Worm (Caenorhabditis elegans) whole organism, L2 larva: Measurements from ENCODE around the gene eri-3.

ENCODE experiments used
- C34F6.9 ChIP-seq: fragments of 150-350 bp; optimal IDR thresholded peaks from 2 replicates; lab custom pipeline; 2014; ENCODE audit warnings: missing biosample characterization, missing genetic modification characterization
- R02D3.7 ChIP-seq: fragments of 150-350 bp; optimal IDR thresholded peaks from 2 replicates; lab custom pipeline; 2014; ENCODE audit warnings: missing biosample characterization, missing genetic modification characterization
- Y55F3AM.14 ChIP-seq: fragments of 200-800 bp; sonication (Bioruptor generic); optimal IDR thresholded peaks from 2 replicates; lab custom pipeline; 2018; ENCODE audit warnings: mild to moderate bottlenecking, missing genetic modification characterization, missing compliant biosample characterization
- ZK546.5 ChIP-seq: sonication (generic microtip); optimal IDR thresholded peaks from 2 replicates; lab custom pipeline; 2017; ENCODE audit warnings: missing biosample characterization, missing genetic modification characterization
- alr-1 ChIP-seq: fragments of 150-350 bp; optimal IDR thresholded peaks from 2 replicates; lab custom pipeline; 2014; ENCODE audit warnings: missing biosample characterization, missing genetic modification characterization
- ama-1 ChIP-seq: fragments of 150-350 bp; optimal IDR thresholded peaks from 2 replicates; lab custom pipeline; 2018; ENCODE audit warnings: inconsistent platforms
- blmp-1 ChIP-seq: sonication (generic microtip); optimal IDR thresholded peaks from 2 replicates; lab custom pipeline; 2017; ENCODE audit warnings: missing genetic modification characterization, mild to moderate bottlenecking, missing compliant biosample characterization, antibody characterized with exemption, moderate library complexity; ENCODE audit not compliant: insufficient read depth
- ceh-16 ChIP-seq: fragments of 150-350 bp; optimal IDR thresholded peaks from 2 replicates; lab custom pipeline; 2014; ENCODE audit warnings: missing biosample characterization, missing genetic modification characterization
- crh-2 ChIP-seq: sonication (generic microtip); optimal IDR thresholded peaks from 2 replicates; lab custom pipeline; 2017; ENCODE audit warnings: missing biosample characterization, missing genetic modification characterization
- elt-1 ChIP-seq: fragments of 150-350 bp; optimal IDR thresholded peaks from 2 replicates; lab custom pipeline; 2014; ENCODE audit warnings: missing biosample characterization, missing genetic modification characterization
- elt-3 ChIP-seq: sonication (generic microtip); optimal IDR thresholded peaks from 2 replicates; lab custom pipeline; 2017; ENCODE audit warnings: missing biosample characterization, missing genetic modification characterization
- fos-1 ChIP-seq: fragments of 150-350 bp; optimal IDR thresholded peaks from 2 replicates; lab custom pipeline; 2014; ENCODE audit warnings: missing biosample characterization, missing genetic modification characterization
- lin-11 ChIP-seq: fragments of 150-350 bp; sonication (generic microtip); optimal IDR thresholded peaks from 2 replicates; lab custom pipeline; 2014; ENCODE audit warnings: missing biosample characterization, missing genetic modification characterization, inconsistent platforms, mixed read lengths
- lin-13 ChIP-seq: fragments of 150-350 bp; optimal IDR thresholded peaks from 2 replicates; lab custom pipeline; 2014; ENCODE audit warnings: missing biosample characterization, missing genetic modification reagents, missing genetic modification characterization
- lin-39 ChIP-seq: fragments of 150-350 bp; optimal IDR thresholded peaks from 2 replicates; lab custom pipeline; 2014; ENCODE audit warnings: missing biosample characterization, missing genetic modification reagents, missing genetic modification characterization
- lsy-2 ChIP-seq, 2 experiments: fragments of 150-350 bp in 1 of 2; sonication (generic microtip) in 1 of 2; optimal IDR thresholded peaks; 2 replicates each; lab custom pipeline; 2014 to 2017; ENCODE audit warnings: missing biosample characterization in 2 of 2, missing genetic modification characterization in 2 of 2
- mab-5 ChIP-seq: fragments of 150-350 bp; optimal IDR thresholded peaks from 2 replicates; lab custom pipeline; 2014; ENCODE audit warnings: missing biosample characterization, missing genetic modification characterization
- mbf-1 ChIP-seq: sonication (generic microtip); optimal IDR thresholded peaks from 2 replicates; lab custom pipeline; 2017; ENCODE audit warnings: missing biosample characterization, missing genetic modification characterization
- mdl-1 ChIP-seq, 2 experiments: fragments of 150-350 bp in 1 of 2; sonication (generic microtip) in 1 of 2; optimal IDR thresholded peaks; 2 replicates each; lab custom pipeline; 2017; ENCODE audit warnings: missing biosample characterization in 2 of 2, missing genetic modification characterization in 2 of 2
- nhr-10 ChIP-seq: sonication (generic microtip); optimal IDR thresholded peaks from 2 replicates; lab custom pipeline; 2017; ENCODE audit warnings: missing biosample characterization, missing genetic modification characterization
- nhr-11 ChIP-seq: fragments of 150-350 bp; optimal IDR thresholded peaks from 2 replicates; lab custom pipeline; 2014; ENCODE audit warnings: missing biosample characterization, missing genetic modification characterization
- nhr-12 ChIP-seq: fragments of 150-350 bp; optimal IDR thresholded peaks from 2 replicates; lab custom pipeline; 2014; ENCODE audit warnings: missing biosample characterization, missing genetic modification characterization
- nhr-21 ChIP-seq: fragments of 150-350 bp; optimal IDR thresholded peaks from 2 replicates; lab custom pipeline; 2014; ENCODE audit warnings: missing biosample characterization, missing genetic modification characterization
- nhr-23 ChIP-seq: fragments of 150-350 bp; optimal IDR thresholded peaks from 2 replicates; lab custom pipeline; 2014; ENCODE audit warnings: missing biosample characterization, missing genetic modification reagents, missing genetic modification characterization
- nhr-237 ChIP-seq: fragments of 150-350 bp; optimal IDR thresholded peaks from 2 replicates; lab custom pipeline; 2014; ENCODE audit warnings: missing biosample characterization, missing genetic modification characterization
- nhr-25 ChIP-seq: fragments of 150-350 bp; sonication (generic microtip); optimal IDR thresholded peaks from 3 replicates; lab custom pipeline; 2014; ENCODE audit warnings: missing biosample characterization, missing genetic modification characterization
- nhr-6 ChIP-seq: fragments of 150-350 bp; optimal IDR thresholded peaks from 2 replicates; lab custom pipeline; 2014; ENCODE audit warnings: missing biosample characterization, missing genetic modification characterization
- peb-1 ChIP-seq: fragments of 150-350 bp; optimal IDR thresholded peaks from 2 replicates; lab custom pipeline; 2014; ENCODE audit warnings: missing biosample characterization, missing genetic modification characterization
- skn-1 ChIP-seq: sonication (generic microtip); optimal IDR thresholded peaks from 2 replicates; lab custom pipeline; 2017; ENCODE audit warnings: missing biosample characterization, missing genetic modification characterization
- sma-3 ChIP-seq: sonication (generic microtip); optimal IDR thresholded peaks from 2 replicates; lab custom pipeline; 2016; ENCODE audit warnings: missing genetic modification reagents, missing genetic modification characterization, missing compliant biosample characterization
- snpc-4 ChIP-seq: fragments of 150-350 bp; optimal IDR thresholded peaks from 2 replicates; lab custom pipeline; 2014; ENCODE audit warnings: missing biosample characterization, missing genetic modification characterization
- unc-39 ChIP-seq: fragments of 150-350 bp; optimal IDR thresholded peaks from 2 replicates; lab custom pipeline; 2014; ENCODE audit warnings: missing biosample characterization, missing genetic modification characterization
- unc-55 ChIP-seq: fragments of 150-350 bp; sonication (generic microtip); optimal IDR thresholded peaks from 3 replicates; lab custom pipeline; 2014; ENCODE audit warnings: missing biosample characterization, missing genetic modification reagents, missing genetic modification characterization
- unc-62 ChIP-seq: fragments of 150-350 bp; optimal IDR thresholded peaks from 2 replicates; lab custom pipeline; 2014; ENCODE audit warnings: missing biosample characterization, missing genetic modification reagents, missing genetic modification characterization
- zag-1 ChIP-seq: fragments of 150-350 bp; optimal IDR thresholded peaks from 2 replicates; lab custom pipeline; 2014; ENCODE audit warnings: missing biosample characterization, missing genetic modification characterization
- ztf-1 ChIP-seq: fragments of 200-800 bp; sonication (Bioruptor generic); conservative IDR thresholded peaks from 2 replicates; pipeline ENCODE4 v1.3.6; 2022; ENCODE audit warnings: missing genetic modification characterization, missing compliant biosample characterization

Gene eri-3

DNA sequence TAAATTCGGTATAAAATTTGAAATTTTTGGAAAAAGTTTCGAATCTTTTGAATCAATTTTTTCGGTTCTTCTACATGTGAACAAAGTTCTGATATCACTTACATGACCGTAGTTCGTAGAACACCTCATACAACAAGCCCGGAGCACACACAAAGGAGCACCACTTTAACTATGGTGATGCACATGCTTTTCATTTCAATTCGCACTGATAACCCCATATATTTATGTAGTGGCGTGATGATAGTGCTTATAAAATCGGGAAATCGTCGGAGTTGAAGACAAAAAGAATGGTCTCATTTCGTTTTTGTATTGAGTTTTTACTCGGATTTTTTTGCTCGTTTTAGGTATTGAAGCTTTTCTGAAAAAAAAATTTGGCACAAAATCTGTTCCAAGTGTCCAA lies 17.4 kb downstream of the eri-3 start, which contains the start of gene W09B6.4:
TSS of gene W09B6.4 (minus strand) at position 151 of the 400 bp plus-strand sequence.
- TF ChIP-seq alr-1 (tag; lab: Kevin White, UChicago) (no peak), zag-1 (tag; lab: Kevin White, UChicago) (no peak), lin-11 (tag; lab: Kevin White, UChicago) (no peak), fos-1 (tag; lab: Kevin White, UChicago) (peak; percentile 18), lsy-2 (tag; optimal IDR thresholded peaks at IDR 0.05; lab: Kevin White, UChicago) (no peak), mab-5 (no peak), skn-1 (tag; lab: Kevin White, UChicago) (peak; percentile 29), R02D3.7 (tag; lab: Kevin White, UChicago) (no peak), elt-3 (tag; lab: Kevin White, UChicago) (no peak), nhr-25 (tag; lab: Kevin White, UChicago) (no peak), unc-39 (tag; lab: Kevin White, UChicago) (no peak), ceh-16 (tag; lab: Kevin White, UChicago) (no peak), nhr-11 (tag; lab: Kevin White, UChicago) (no peak), Y55F3AM.14 (GFP tag; lab: Kevin White, UChicago) (no peak), crh-2 (tag; lab: Kevin White, UChicago) (no peak), mdl-1 (tag; optimal IDR thresholded peaks at IDR 0.05; lab: Kevin White, UChicago) (peak in 1 of 2 experiments; percentile 1)
- TF ChIP-seq, all 48 proteins: peak for 3

DNA sequence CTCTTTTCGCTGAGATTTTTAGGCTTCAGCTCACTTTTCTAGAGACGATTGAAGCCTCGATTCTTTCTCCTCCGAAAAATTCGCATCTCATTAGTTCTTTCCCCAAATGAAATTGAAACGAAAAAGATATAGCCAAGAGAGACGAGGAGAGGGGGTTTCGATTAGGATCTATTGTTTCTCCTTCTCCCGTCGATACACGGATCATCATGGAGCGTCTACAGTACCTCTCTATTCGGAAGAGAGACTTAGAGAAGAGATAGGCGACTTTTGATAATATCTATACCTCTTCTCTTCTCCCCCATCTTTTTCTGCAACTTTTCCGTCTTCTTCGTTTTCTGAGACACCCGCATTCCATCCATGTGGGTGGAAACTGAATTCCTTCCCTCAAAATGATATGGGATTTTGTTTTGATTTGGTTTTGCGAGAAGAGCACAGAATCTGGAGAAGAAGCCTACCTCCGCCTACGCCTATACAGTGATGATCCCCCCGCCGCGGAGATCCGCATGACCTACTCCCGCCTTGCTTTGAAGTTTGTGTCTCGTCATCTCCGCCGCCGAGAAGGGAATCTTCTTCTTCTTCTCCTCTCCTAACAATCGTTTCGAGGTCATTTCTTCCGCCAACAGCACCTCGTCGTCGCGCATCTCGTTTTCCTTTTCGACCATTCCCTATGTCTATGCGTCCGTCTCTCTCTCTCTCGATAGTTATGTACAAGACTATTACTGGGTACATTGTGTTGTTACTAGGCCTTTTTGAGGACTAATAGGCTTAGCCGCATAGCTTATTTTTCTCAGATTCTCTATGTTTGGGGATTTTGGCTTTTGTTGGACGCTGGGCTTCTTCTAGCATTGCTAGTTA lies 18.6 kb downstream of the eri-3 start:
- TF ChIP-seq crh-2 (tag; lab: Kevin White, UChicago) = peak; percentile 26
- no peak for TF ChIP-seq peb-1 (tag; lab: Kevin White, UChicago)
- no peak for TF ChIP-seq ama-1 (lab: Kevin White, UChicago)
- no peak for TF ChIP-seq nhr-12 (tag; lab: Kevin White, UChicago)
- peak; percentile 2 for TF ChIP-seq fos-1 (tag; lab: Kevin White, UChicago)
- TF ChIP-seq ztf-1 (GFP tag; lab: Robert Waterston, UW) = no peak
- TF ChIP-seq nhr-25 (tag; lab: Kevin White, UChicago) = peak; percentile 20
- TF ChIP-seq lin-39 (tag; lab: Kevin White, UChicago) = no peak
- TF ChIP-seq nhr-10 (tag; lab: Kevin White, UChicago) = no peak
- no peak for TF ChIP-seq mab-5
- TF ChIP-seq ZK546.5 = no peak
- TF ChIP-seq sma-3 (GFP tag; lab: Kevin White, UChicago) = no peak
- TF ChIP-seq blmp-1 = peak; percentile 50
- no peak for TF ChIP-seq alr-1 (tag; lab: Kevin White, UChicago)
- TF ChIP-seq Y55F3AM.14 (GFP tag; lab: Kevin White, UChicago) = no peak

DNA sequence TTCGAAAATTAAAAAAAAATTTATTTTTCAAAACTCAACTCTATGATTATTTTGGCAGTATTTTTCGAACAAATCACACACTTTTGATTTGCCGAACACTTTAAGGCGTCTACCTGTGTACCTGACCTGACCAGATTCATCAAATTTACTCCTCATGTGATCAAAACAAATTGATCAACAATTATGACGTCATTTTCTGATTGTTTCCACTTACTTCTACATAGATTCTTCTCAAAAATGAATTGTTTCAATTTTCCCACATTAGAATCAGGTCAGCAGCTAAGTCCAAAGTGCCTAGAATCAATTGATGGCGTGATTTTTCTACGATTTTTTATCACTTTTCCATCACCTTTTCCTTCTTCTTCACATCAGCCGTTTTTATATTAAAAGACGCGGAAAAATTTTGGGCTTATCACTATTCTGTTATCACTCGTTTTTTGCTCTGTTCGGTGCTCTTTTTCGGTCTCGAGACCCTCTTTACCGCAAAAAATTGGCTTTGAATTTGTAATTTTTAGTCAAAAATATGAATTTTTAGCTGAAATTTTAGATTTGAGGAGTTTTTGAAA lies 19.9 kb downstream of the eri-3 start:
- no peak for TF ChIP-seq nhr-237
- TF ChIP-seq fos-1 (tag; lab: Kevin White, UChicago) = peak; percentile 44
- peak; percentile 36 for TF ChIP-seq crh-2 (tag; lab: Kevin White, UChicago)
- no peak for TF ChIP-seq ztf-1 (GFP tag; lab: Robert Waterston, UW)
- no peak for TF ChIP-seq lin-39 (tag; lab: Kevin White, UChicago)
- no peak for TF ChIP-seq nhr-23 (tag; lab: Kevin White, UChicago)
- TF ChIP-seq unc-55 = no peak
- TF ChIP-seq ZK546.5 = no peak
- TF ChIP-seq sma-3 (GFP tag; lab: Kevin White, UChicago) = peak; percentile 68
- no peak for TF ChIP-seq C34F6.9 (tag; lab: Kevin White, UChicago)
- TF ChIP-seq nhr-10 (tag; lab: Kevin White, UChicago) = no peak
- no peak for TF ChIP-seq peb-1 (tag; lab: Kevin White, UChicago)
- TF ChIP-seq lin-13 = no peak
- no peak for TF ChIP-seq nhr-11 (tag; lab: Kevin White, UChicago)
- no peak for TF ChIP-seq lsy-2 (tag; optimal IDR thresholded peaks at IDR 0.05; lab: Kevin White, UChicago)
- TF ChIP-seq mbf-1 = no peak
- no peak for TF ChIP-seq nhr-12 (tag; lab: Kevin White, UChicago)
- TF ChIP-seq nhr-21 (tag; lab: Kevin White, UChicago) = no peak
- no peak for TF ChIP-seq unc-39 (tag; lab: Kevin White, UChicago)
- TF ChIP-seq snpc-4 (tag; lab: Kevin White, UChicago) = no peak
- no peak for TF ChIP-seq nhr-6 (tag; lab: Kevin White, UChicago)
- TF ChIP-seq skn-1 (tag; lab: Kevin White, UChicago) = no peak
- no peak for TF ChIP-seq unc-62 (GFP tag; lab: Kevin White, UChicago)
- no peak for TF ChIP-seq mab-5
- TF ChIP-seq elt-1 = no peak
